Worm (Caenorhabditis elegans) whole organism, L4 larva: Measurements from ENCODE around the gene crn-6.

Experiments
- ceh-62 ChIP-seq: sonication (generic microtip); optimal IDR thresholded peaks from 2 replicates; lab custom pipeline; 2017; ENCODE audit warnings: missing biosample characterization, missing genetic modification characterization
- nhr-28 ChIP-seq: fragments of 150-350 bp; optimal IDR thresholded peaks from 2 replicates; lab custom pipeline; 2014; ENCODE audit warnings: missing biosample characterization, missing genetic modification characterization
- snpc-4 ChIP-seq: fragments of 150-350 bp; optimal IDR thresholded peaks from 2 replicates; lab custom pipeline; 2014; ENCODE audit warnings: missing biosample characterization, missing genetic modification characterization
- zfp-2 ChIP-seq: sonication (generic microtip); optimal IDR thresholded peaks from 2 replicates; lab custom pipeline; 2016; ENCODE audit warnings: mild to moderate bottlenecking, missing genetic modification characterization, missing compliant biosample characterization

DNA sequence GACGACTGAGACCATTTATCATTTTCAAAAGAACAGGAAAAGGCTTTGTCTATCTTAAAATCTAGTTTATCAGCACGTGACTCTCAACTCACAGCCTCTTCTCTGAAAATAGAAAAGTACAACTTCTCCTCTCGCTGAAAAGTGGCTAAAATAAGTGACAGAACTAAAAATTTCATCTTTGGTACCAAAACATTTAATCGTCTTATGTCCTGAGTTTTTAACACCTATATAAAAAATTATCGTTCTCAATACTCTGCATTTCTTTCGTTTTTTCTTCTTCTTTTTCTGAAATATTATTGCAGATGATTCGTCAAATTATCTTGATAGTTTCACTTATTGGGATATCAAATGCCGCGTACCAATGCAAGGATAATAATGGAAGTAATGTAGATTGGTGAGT is at the start of gene crn-6:
- no peak for TF ChIP-seq ceh-62 (tag; lab: Kevin White, UChicago)
- TF ChIP-seq snpc-4 (tag; lab: Kevin White, UChicago), result no peak
- TF ChIP-seq nhr-28 (tag; lab: Kevin White, UChicago), result no peak
- TF ChIP-seq zfp-2, result no peak
